Fruit fly (Drosophila melanogaster) whole organism, embryonic: ENCODE data around the gene CG33966.

ENCODE experiments used
- CG10431 ChIP-seq: fragments of 200-800 bp; sonication (Bioruptor generic); optimal IDR thresholded peaks from 3 replicates; lab custom pipeline; 2018; ENCODE audit warnings: missing biosample characterization, mild to moderate bottlenecking, missing genetic modification characterization
- CG10979 ChIP-seq: fragments of 200-800 bp; sonication (Bioruptor generic); optimal IDR thresholded peaks from 2 replicates; lab custom pipeline; 2018; ENCODE audit warnings: missing biosample characterization, mild to moderate bottlenecking, missing genetic modification characterization, moderate library complexity
- CG1233 ChIP-seq: fragments of 200-800 bp; sonication (Bioruptor generic); optimal IDR thresholded peaks from 4 replicates; lab custom pipeline; 2018; ENCODE audit warnings: missing biosample characterization, mild to moderate bottlenecking, missing genetic modification characterization
- CG12769 ChIP-seq: fragments of 200-800 bp; sonication (Bioruptor generic); optimal IDR thresholded peaks from 2 replicates; lab custom pipeline; 2019; ENCODE audit warnings: missing biosample characterization, mild to moderate bottlenecking, missing genetic modification characterization, moderate library complexity
- CG13287 ChIP-seq: fragments of 200-800 bp; sonication (Bioruptor generic); IDR thresholded peaks from 2 replicates; pipeline ENCODE4 v1.3.6; 2022; ENCODE audit warnings: missing biosample characterization, missing genetic modification characterization; ENCODE audit not compliant: partially characterized antibody
- CG14860 ChIP-seq: fragments of 200-800 bp; sonication (Bioruptor generic); IDR thresholded peaks from 3 replicates; pipeline ENCODE4 v1.3.6; 2022; ENCODE audit warnings: missing biosample characterization, missing genetic modification characterization; ENCODE audit not compliant: partially characterized antibody
- CG15011 ChIP-seq: fragments of 200-800 bp; sonication (Bioruptor generic); optimal IDR thresholded peaks from 3 replicates; lab custom pipeline; 2018; ENCODE audit warnings: missing biosample characterization, mild to moderate bottlenecking, missing genetic modification characterization
- CG18764 ChIP-seq: fragments of 200-800 bp; sonication (Bioruptor generic); optimal IDR thresholded peaks from 3 replicates; lab custom pipeline; 2016; ENCODE audit warnings: missing biosample characterization, missing genetic modification characterization
- CG3163 ChIP-seq: fragments of 200-800 bp; sonication (Bioruptor generic); optimal IDR thresholded peaks from 3 replicates; lab custom pipeline; 2016; ENCODE audit warnings: missing biosample characterization, missing genetic modification characterization
- CG32532 ChIP-seq: fragments of 200-800 bp; sonication (Bioruptor generic); IDR thresholded peaks from 2 replicates; pipeline ENCODE4 v1.3.6; 2022; ENCODE audit warnings: missing biosample characterization, missing genetic modification characterization
- CG34376 ChIP-seq: fragments of 200-800 bp; sonication (Bioruptor generic); optimal IDR thresholded peaks from 2 replicates; lab custom pipeline; 2018; ENCODE audit warnings: missing biosample characterization, mild to moderate bottlenecking, missing genetic modification characterization
- CG3847 ChIP-seq: fragments of 200-800 bp; sonication (Bioruptor generic); IDR thresholded peaks from 2 replicates; pipeline ENCODE4 v1.3.6; 2022; ENCODE audit warnings: missing biosample characterization, missing genetic modification characterization
- CG6654 ChIP-seq: fragments of 200-800 bp; sonication (Bioruptor generic); optimal IDR thresholded peaks from 2 replicates; lab custom pipeline; 2017; ENCODE audit warnings: missing biosample characterization, mild to moderate bottlenecking, missing genetic modification characterization
- CG6689 ChIP-seq: fragments of 200-800 bp; sonication (Bioruptor generic); IDR thresholded peaks from 2 replicates; pipeline ENCODE4 v1.3.6; 2022; ENCODE audit warnings: missing biosample characterization, missing genetic modification characterization
- CG6765 ChIP-seq: fragments of 200-800 bp; sonication (Bioruptor generic); optimal IDR thresholded peaks from 3 replicates; lab custom pipeline; 2017; ENCODE audit warnings: missing biosample characterization, mild to moderate bottlenecking, missing genetic modification characterization
- CG6854 ChIP-seq: fragments of 200-800 bp; sonication (Bioruptor generic); optimal IDR thresholded peaks from 3 replicates; lab custom pipeline; 2017; ENCODE audit warnings: missing biosample characterization, mild to moderate bottlenecking, missing genetic modification characterization
- CG8281 ChIP-seq: fragments of 200-800 bp; sonication (Bioruptor generic); optimal IDR thresholded peaks from 2 replicates; lab custom pipeline; 2018; ENCODE audit warnings: missing biosample characterization, mild to moderate bottlenecking, missing genetic modification characterization, moderate library complexity
- Dll ChIP-seq: fragments of 200-800 bp; sonication (Bioruptor generic); IDR thresholded peaks from 4 replicates; pipeline ENCODE4 v1.3.6; 2022; ENCODE audit warnings: missing biosample characterization, missing genetic modification characterization; ENCODE audit not compliant: partially characterized antibody
- Fer3 ChIP-seq: fragments of 200-800 bp; sonication (Bioruptor generic); optimal IDR thresholded peaks from 2 replicates; lab custom pipeline; 2018; ENCODE audit warnings: missing biosample characterization, mild to moderate bottlenecking, missing genetic modification characterization, moderate library complexity
- HLH3B ChIP-seq: fragments of 200-800 bp; sonication (Bioruptor generic); IDR thresholded peaks from 2 replicates; pipeline ENCODE4 v1.3.6; 2022; ENCODE audit warnings: missing biosample characterization, missing genetic modification characterization
- Meics ChIP-seq: fragments of 200-800 bp; sonication (Bioruptor generic); optimal IDR thresholded peaks from 2 replicates; lab custom pipeline; 2017; ENCODE audit warnings: missing biosample characterization, mild to moderate bottlenecking, missing genetic modification characterization
- Optix ChIP-seq: fragments of 200-800 bp; sonication (Bioruptor generic); IDR thresholded peaks from 3 replicates; pipeline ENCODE4 v1.3.6; 2022; ENCODE audit warnings: missing biosample characterization, missing genetic modification characterization
- Sin3A ChIP-seq: fragments of >200 bp; optimal IDR thresholded peaks from 2 replicates; lab custom pipeline; 2018
- abd-A ChIP-seq: fragments of 200-800 bp; sonication (Bioruptor generic); optimal IDR thresholded peaks from 3 replicates; lab custom pipeline; 2019; ENCODE audit warnings: missing biosample characterization, mild to moderate bottlenecking, missing genetic modification characterization, moderate library complexity
- ara ChIP-seq: fragments of 200-800 bp; sonication (Bioruptor generic); IDR thresholded peaks from 2 replicates; pipeline ENCODE4 v1.3.6; 2022; ENCODE audit warnings: missing biosample characterization, missing genetic modification characterization
- chinmo ChIP-seq: fragments of 200-800 bp; sonication (Bioruptor generic); IDR thresholded peaks from 4 replicates; pipeline ENCODE4 v1.3.6; 2022; ENCODE audit warnings: missing biosample characterization, missing genetic modification characterization; ENCODE audit not compliant: partially characterized antibody
- croc ChIP-seq: fragments of 200-800 bp; sonication (Bioruptor generic); conservative IDR thresholded peaks from 3 replicates; pipeline ENCODE4 v1.3.6; 2022; ENCODE audit warnings: missing biosample characterization, missing genetic modification characterization
- disco-r ChIP-seq: fragments of 200-800 bp; sonication (Bioruptor generic); optimal IDR thresholded peaks from 2 replicates; lab custom pipeline; 2016; ENCODE audit warnings: missing biosample characterization, missing genetic modification characterization
- dmrt99B ChIP-seq: fragments of 200-800 bp; sonication (Bioruptor generic); optimal IDR thresholded peaks from 2 replicates; lab custom pipeline; 2018; ENCODE audit warnings: missing biosample characterization, mild to moderate bottlenecking, missing genetic modification characterization, moderate library complexity
- fd102C ChIP-seq: fragments of 200-800 bp; sonication (Bioruptor generic); optimal IDR thresholded peaks from 2 replicates; lab custom pipeline; 2018; ENCODE audit warnings: missing biosample characterization, mild to moderate bottlenecking, missing genetic modification characterization, moderate library complexity
- gcm ChIP-seq: fragments of 200-800 bp; sonication (Bioruptor generic); optimal IDR thresholded peaks from 2 replicates; lab custom pipeline; 2019; ENCODE audit warnings: missing biosample characterization, mild to moderate bottlenecking, missing genetic modification characterization, moderate library complexity
- gfzf ChIP-seq: fragments of 200-800 bp; sonication (Bioruptor generic); optimal IDR thresholded peaks from 2 replicates; lab custom pipeline; 2016; ENCODE audit warnings: missing biosample characterization, mild to moderate bottlenecking, missing genetic modification characterization, moderate library complexity
- ham ChIP-seq: fragments of 200-800 bp; sonication (Bioruptor generic); IDR thresholded peaks from 2 replicates; pipeline ENCODE4 v1.3.6; 2022; ENCODE audit warnings: missing biosample characterization, missing genetic modification characterization
- jing ChIP-seq: fragments of 200-800 bp; sonication (Bioruptor generic); optimal IDR thresholded peaks from 2 replicates; lab custom pipeline; 2018; ENCODE audit warnings: missing biosample characterization, mild to moderate bottlenecking, missing genetic modification characterization
- lab ChIP-seq: fragments of 200-800 bp; sonication (Bioruptor generic); optimal IDR thresholded peaks from 3 replicates; lab custom pipeline; 2017; ENCODE audit warnings: missing biosample characterization, missing genetic modification characterization, mild to moderate bottlenecking, moderate library complexity, missing genetic modification reagents
- lilli ChIP-seq: fragments of 200-800 bp; sonication (Bioruptor generic); optimal IDR thresholded peaks from 3 replicates; lab custom pipeline; 2016; ENCODE audit warnings: missing biosample characterization, missing genetic modification characterization
- onecut ChIP-seq: fragments of 200-800 bp; sonication (Bioruptor generic); IDR thresholded peaks from 2 replicates; pipeline ENCODE4 v1.3.6; 2022; ENCODE audit warnings: missing biosample characterization, missing genetic modification characterization
- pan ChIP-seq, 4 experiments: fragments of >200 bp in 3 of 4; fragments of 200-800 bp in 1 of 4; sonication (Bioruptor generic) in 1 of 4; optimal IDR thresholded peaks in 3 of 4; IDR thresholded peaks in 1 of 4; 2 replicates each; pipeline versions ENCODE4 v1.3.6 to Lab custom; 2017 to 2022; ENCODE audit warnings: missing biosample characterization in 2 of 4, missing genetic modification characterization in 2 of 4, mixed read lengths in 1 of 4
- pb ChIP-seq: fragments of 200-800 bp; sonication (Bioruptor generic); optimal IDR thresholded peaks from 3 replicates; lab custom pipeline; 2016; ENCODE audit warnings: missing biosample characterization, missing genetic modification characterization
- prd ChIP-seq, 3 experiments: fragments of >200 bp in 2 of 3; fragments of 200-800 bp in 1 of 3; sonication (Bioruptor generic) in 1 of 3; optimal IDR thresholded peaks in 2 of 3; IDR thresholded peaks in 1 of 3; 2 replicates in 2 of 3; 3 replicates in 1 of 3; pipeline versions ENCODE4 v1.3.6 to Lab custom; 2017 to 2022; ENCODE audit warnings: missing biosample characterization in 1 of 3, missing genetic modification characterization in 1 of 3
- row ChIP-seq: fragments of 200-800 bp; sonication (Bioruptor generic); IDR thresholded peaks from 3 replicates; pipeline ENCODE4 v1.3.6; 2022; ENCODE audit warnings: missing biosample characterization, missing genetic modification characterization
- sc ChIP-seq, 3 experiments: fragments of >200 bp in 2 of 3; fragments of 200-800 bp in 1 of 3; sonication (Bioruptor generic) in 1 of 3; optimal IDR thresholded peaks; 2 replicates in 2 of 3; 3 replicates in 1 of 3; lab custom pipeline; 2017; ENCODE audit warnings: mild to moderate bottlenecking in 1 of 3, missing biosample characterization in 1 of 3, missing genetic modification characterization in 1 of 3, missing genetic modification reagents in 1 of 3
- sisA ChIP-seq: fragments of 200-800 bp; sonication (Bioruptor generic); IDR thresholded peaks from 2 replicates; pipeline ENCODE4 v1.3.6; 2022; ENCODE audit warnings: missing biosample characterization, missing genetic modification characterization
- sob ChIP-seq: fragments of 200-800 bp; sonication (Bioruptor generic); IDR thresholded peaks from 2 replicates; pipeline ENCODE4 v1.3.6; 2022; ENCODE audit warnings: missing biosample characterization, missing genetic modification characterization
- sug ChIP-seq: fragments of 200-800 bp; optimal IDR thresholded peaks from 2 replicates; lab custom pipeline; 2019; ENCODE audit warnings: missing biosample characterization, mild to moderate bottlenecking, missing genetic modification characterization, moderate library complexity
- unc-4 ChIP-seq: fragments of 200-800 bp; sonication (Bioruptor generic); IDR thresholded peaks from 2 replicates; pipeline ENCODE4 v1.3.6; 2022; ENCODE audit warnings: missing biosample characterization, missing genetic modification characterization; ENCODE audit not compliant: partially characterized antibody
- zen2 ChIP-seq: fragments of 200-800 bp; sonication (Bioruptor generic); IDR thresholded peaks from 3 replicates; pipeline ENCODE4 v1.3.6; 2022; ENCODE audit warnings: missing biosample characterization, missing genetic modification characterization; ENCODE audit not compliant: partially characterized antibody

Gene CG33966

DNA sequence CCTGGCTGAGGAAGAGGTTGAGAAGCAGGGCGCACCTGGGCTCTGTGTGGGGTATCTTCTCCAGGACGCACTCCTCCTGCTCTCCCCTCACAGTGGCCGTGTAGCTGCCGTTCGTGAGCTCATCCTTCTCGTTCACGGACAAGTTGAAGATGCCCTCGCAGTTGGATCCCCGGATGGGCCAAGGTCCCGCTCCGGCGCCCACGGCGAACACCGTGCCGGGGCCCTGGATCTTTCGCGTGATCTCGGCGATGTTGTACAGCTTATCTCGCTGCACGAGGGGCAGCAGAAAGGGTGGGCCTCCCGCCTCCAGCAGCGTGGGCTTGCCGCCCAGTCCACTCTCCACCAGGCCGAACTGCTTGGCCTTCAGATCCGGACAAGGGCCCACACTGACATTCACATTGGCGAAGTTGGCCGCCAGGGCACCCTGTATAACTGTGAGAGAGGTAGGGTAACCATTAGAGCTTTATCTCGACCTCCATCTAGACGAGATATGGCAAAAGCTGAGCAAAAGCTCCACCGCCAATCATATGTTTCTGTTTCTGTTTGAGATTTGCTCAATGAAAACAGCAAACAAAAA lies 30.0 kb upstream of the CG33966 start (continued):
- TF ChIP-seq Optix (GFP tag; lab: Robert Waterston, UW): no peak
- no peak for TF ChIP-seq abd-A
- TF ChIP-seq prd (optimal IDR thresholded peaks at IDR 0.05; lab: Kevin White, UChicago): no peak
- TF ChIP-seq prd (GFP tag; IDR thresholded peaks at IDR 0.05; lab: Robert Waterston, UW): 0 out of 3 replicates have a peak, but pooled peaks have one; percentile 22
- TF ChIP-seq zen2 (GFP tag; lab: Robert Waterston, UW): no peak
- TF ChIP-seq gfzf (GFP tag; lab: Kevin White, UChicago): no peak
- TF ChIP-seq CG6654: no peak
- no peak for TF ChIP-seq CG14860
- TF ChIP-seq Dll: no peak
- no peak for TF ChIP-seq pb (GFP tag; lab: Kevin White, UChicago)
- TF ChIP-seq CG6765 (GFP tag; lab: Kevin White, UChicago): no peak
- no peak for TF ChIP-seq lilli
- TF ChIP-seq onecut (GFP tag; lab: Robert Waterston, UW): no peak
- TF ChIP-seq sc (optimal IDR thresholded peaks at IDR 0.05; lab: Kevin White, UChicago): no peak
- no peak for TF ChIP-seq sc (GFP tag; optimal IDR thresholded peaks at IDR 0.05; lab: Kevin White, UChicago)
- no peak for TF ChIP-seq Fer3 (tag; lab: Kevin White, UChicago)
- no peak for TF ChIP-seq disco-r
- TF ChIP-seq CG32532 (GFP tag; lab: Robert Waterston, UW): peak; percentile 62
- TF ChIP-seq sob (GFP tag; lab: Robert Waterston, UW): peak; percentile 33; the same call in 1 of the 2 replicates
- no peak for TF ChIP-seq Sin3A (lab: Kevin White, UChicago)
- no peak for TF ChIP-seq sug (tag; lab: Kevin White, UChicago)
- TF ChIP-seq CG34376 (GFP tag; lab: Kevin White, UChicago): no peak
- TF ChIP-seq lab (GFP tag; lab: Kevin White, UChicago): peak; percentile 26
- TF ChIP-seq ara (GFP tag; lab: Robert Waterston, UW): no peak
- TF ChIP-seq chinmo: peak; percentile 35; the same call in 1 of the 4 replicates
- TF ChIP-seq CG8281: no peak
- no peak for TF ChIP-seq CG1233 (GFP tag; lab: Kevin White, UChicago)
- 0 out of 2 replicates have a peak, but pooled peaks have one; percentile 24 for TF ChIP-seq sisA (GFP tag; lab: Robert Waterston, UW)
- no peak for TF ChIP-seq croc (GFP tag; lab: Robert Waterston, UW)
- no peak for TF ChIP-seq ham (GFP tag; lab: Robert Waterston, UW)
- TF ChIP-seq CG18764 (GFP tag; lab: Kevin White, UChicago): no peak
- 0 out of 2 replicates have a peak, but pooled peaks have one; percentile 11 for TF ChIP-seq CG6689
- TF ChIP-seq CG15011 (GFP tag; lab: Kevin White, UChicago): no peak
- peak; percentile 29; the same call in 1 of the 2 replicates for TF ChIP-seq CG3847 (GFP tag; lab: Robert Waterston, UW)
- no peak for TF ChIP-seq CG3163 (GFP tag; lab: Kevin White, UChicago)
- TF ChIP-seq CG10431: no peak
- no peak for TF ChIP-seq CG12769
- TF ChIP-seq jing (GFP tag; lab: Kevin White, UChicago): no peak
- TF ChIP-seq dmrt99B (tag; lab: Kevin White, UChicago): no peak
- peak; percentile 12 for TF ChIP-seq Meics (GFP tag; lab: Kevin White, UChicago)
- 0 out of 2 replicates have a peak, but pooled peaks have one; percentile 30 for TF ChIP-seq unc-4
- TF ChIP-seq row: peak; percentile 14; the same call in 1 of the 3 replicates
- TF ChIP-seq CG10979 (tag; lab: Kevin White, UChicago): no peak
- no peak for TF ChIP-seq pan (optimal IDR thresholded peaks at IDR 0.05; lab: Kevin White, UChicago)
- peak in 1 of 2 experiments; percentile 8 for TF ChIP-seq pan (GFP tag; optimal IDR thresholded peaks at IDR 0.05 in 1 of 2, IDR thresholded peaks at IDR 0.05 in 1 of 2)
- no peak for TF ChIP-seq fd102C (GFP tag; lab: Kevin White, UChicago)
- TF ChIP-seq HLH3B (GFP tag; lab: Robert Waterston, UW): no peak
- no peak for TF ChIP-seq CG6854 (GFP tag; lab: Kevin White, UChicago)
- TF ChIP-seq gcm: no peak
- peak; percentile 19; the same call in 1 of the 2 replicates for TF ChIP-seq CG13287 (GFP tag; lab: Robert Waterston, UW)
